Worm (Caenorhabditis elegans) whole organism, L2 larva: Measurements from ENCODE around the gene ugt-40.

ENCODE experiments used
- ama-1 ChIP-seq: fragments of 150-350 bp; optimal IDR thresholded peaks from 2 replicates; lab custom pipeline; 2018; ENCODE audit warnings: inconsistent platforms
- egl-27 ChIP-seq: sonication (generic microtip); optimal IDR thresholded peaks from 3 replicates; lab custom pipeline; 2017; ENCODE audit warnings: missing biosample characterization, missing genetic modification reagents, missing genetic modification characterization
- lsy-2 ChIP-seq, 2 experiments: fragments of 150-350 bp in 1 of 2; sonication (generic microtip) in 1 of 2; optimal IDR thresholded peaks; 2 replicates each; lab custom pipeline; 2014 to 2017; ENCODE audit warnings: missing biosample characterization in 2 of 2, missing genetic modification characterization in 2 of 2
- nhr-25 ChIP-seq: fragments of 150-350 bp; sonication (generic microtip); optimal IDR thresholded peaks from 3 replicates; lab custom pipeline; 2014; ENCODE audit warnings: missing biosample characterization, missing genetic modification characterization

- TF ChIP-seq egl-27 (tag; lab: Kevin White, UChicago) (no peak), lsy-2 (tag; optimal IDR thresholded peaks at IDR 0.05; lab: Kevin White, UChicago) (no peak), nhr-25 (tag; lab: Kevin White, UChicago) (no peak), ama-1 (lab: Kevin White, UChicago) (no peak)
These were observed 3.6 kb upstream of the ugt-40 start, which contains the start of gene ugt-37 for ce11 chrV:7145250-7145850.
